Fruit fly (Drosophila melanogaster) whole organism, prepupa: ENCODE data around the gene CG14892.

Experiments
- CG10631 ChIP-seq: fragments of 200-800 bp; sonication (Bioruptor generic); optimal IDR thresholded peaks from 2 replicates; lab custom pipeline; 2016; ENCODE audit warnings: missing biosample characterization, missing genetic modification characterization
- CG11762 ChIP-seq: fragments of 200-800 bp; sonication (Bioruptor generic); optimal IDR thresholded peaks from 3 replicates; lab custom pipeline; 2016; ENCODE audit warnings: missing biosample characterization, missing genetic modification characterization; ENCODE audit not compliant: insufficient read depth
- CG1621 ChIP-seq: fragments of 200-800 bp; sonication (Bioruptor generic); optimal IDR thresholded peaks from 3 replicates; lab custom pipeline; 2018; ENCODE audit warnings: missing biosample characterization, mild to moderate bottlenecking, missing genetic modification characterization
- CG16779 ChIP-seq: fragments of 200-800 bp; sonication (Bioruptor generic); optimal IDR thresholded peaks from 3 replicates; lab custom pipeline; 2017; ENCODE audit warnings: missing biosample characterization, mild to moderate bottlenecking, missing genetic modification characterization
- CG31627 ChIP-seq: fragments of 200-800 bp; sonication (Bioruptor generic); optimal IDR thresholded peaks from 3 replicates; lab custom pipeline; 2016; ENCODE audit warnings: missing biosample characterization, missing genetic modification characterization
- CG3919 ChIP-seq: fragments of 200-800 bp; sonication (Bioruptor generic); optimal IDR thresholded peaks from 3 replicates; lab custom pipeline; 2016; ENCODE audit warnings: missing biosample characterization, missing genetic modification characterization
- CG4318 ChIP-seq: fragments of 200-800 bp; sonication (Bioruptor generic); optimal IDR thresholded peaks from 3 replicates; lab custom pipeline; 2017; ENCODE audit warnings: missing biosample characterization, mild to moderate bottlenecking, missing genetic modification characterization
- CG6163 ChIP-seq: fragments of 200-800 bp; sonication (Bioruptor generic); IDR thresholded peaks from 3 replicates; pipeline ENCODE4 v1.3.6; 2022; ENCODE audit warnings: missing biosample characterization, missing genetic modification characterization
- CG6276 ChIP-seq: fragments of 200-800 bp; sonication (Bioruptor generic); optimal IDR thresholded peaks from 2 replicates; lab custom pipeline; 2017; ENCODE audit warnings: missing biosample characterization, mild to moderate bottlenecking, missing genetic modification characterization
- CG6792 ChIP-seq: fragments of 200-800 bp; sonication (Bioruptor generic); optimal IDR thresholded peaks from 3 replicates; lab custom pipeline; 2016; ENCODE audit warnings: missing biosample characterization, missing genetic modification characterization
- CG7368 ChIP-seq: fragments of 200-800 bp; sonication (Bioruptor generic); optimal IDR thresholded peaks from 3 replicates; lab custom pipeline; 2016; ENCODE audit warnings: missing biosample characterization, missing genetic modification characterization
- CG8119 ChIP-seq: fragments of 200-800 bp; sonication (Bioruptor generic); IDR thresholded peaks from 3 replicates; pipeline ENCODE4 v1.3.6; 2022; ENCODE audit warnings: missing biosample characterization, missing genetic modification characterization
- Eip75B ChIP-seq: fragments of 200-800 bp; sonication (Bioruptor generic); optimal IDR thresholded peaks from 3 replicates; lab custom pipeline; 2016; ENCODE audit warnings: missing biosample characterization, missing genetic modification characterization
- Eip78C ChIP-seq: fragments of 200-800 bp; sonication (Bioruptor generic); peaks from one replicate; lab custom pipeline; 2016; ENCODE audit warnings: missing biosample characterization, missing genetic modification characterization
- Ets21C ChIP-seq: fragments of 200-800 bp; sonication (Bioruptor generic); optimal IDR thresholded peaks from 3 replicates; lab custom pipeline; 2016; ENCODE audit warnings: missing biosample characterization, missing genetic modification characterization
- Ets96B ChIP-seq: fragments of 200-800 bp; optimal IDR thresholded peaks from 2 replicates; lab custom pipeline; 2019; ENCODE audit warnings: missing biosample characterization, mild to moderate bottlenecking, missing genetic modification characterization, moderate library complexity
- Gug ChIP-seq: fragments of 200-800 bp; sonication (Bioruptor generic); IDR thresholded peaks from 2 replicates; pipeline ENCODE4 v1.3.6; 2022; ENCODE audit warnings: missing biosample characterization, missing genetic modification characterization
- Hr39 ChIP-seq: fragments of 200-800 bp; sonication (Bioruptor generic); optimal IDR thresholded peaks from 2 replicates; lab custom pipeline; 2016; ENCODE audit warnings: missing biosample characterization, missing genetic modification characterization
- Hr4 ChIP-seq: fragments of 200-800 bp; sonication (Bioruptor generic); optimal IDR thresholded peaks from 3 replicates; lab custom pipeline; 2016; ENCODE audit warnings: missing biosample characterization, missing genetic modification characterization
- Smox ChIP-seq: fragments of 200-800 bp; sonication (Bioruptor generic); optimal IDR thresholded peaks from 3 replicates; lab custom pipeline; 2016; ENCODE audit warnings: missing biosample characterization, missing genetic modification characterization
- Sox14 ChIP-seq: fragments of 200-800 bp; sonication (Bioruptor generic); optimal IDR thresholded peaks from 3 replicates; lab custom pipeline; 2016; ENCODE audit warnings: missing biosample characterization, missing genetic modification characterization
- Sox15 ChIP-seq: fragments of 200-800 bp; sonication (Bioruptor generic); optimal IDR thresholded peaks from 3 replicates; lab custom pipeline; 2016; ENCODE audit warnings: missing biosample characterization, missing genetic modification characterization
- achi ChIP-seq: fragments of 200-800 bp; sonication (Bioruptor generic); optimal IDR thresholded peaks from 3 replicates; lab custom pipeline; 2016; ENCODE audit warnings: missing biosample characterization, missing genetic modification characterization
- acj6 ChIP-seq: fragments of 200-800 bp; sonication (Bioruptor generic); optimal IDR thresholded peaks from 3 replicates; lab custom pipeline; 2016; ENCODE audit warnings: missing biosample characterization, missing genetic modification characterization
- cyc ChIP-seq: fragments of 200-800 bp; sonication (Bioruptor generic); optimal IDR thresholded peaks from 3 replicates; lab custom pipeline; 2016; ENCODE audit warnings: missing biosample characterization, missing genetic modification characterization
- dac ChIP-seq: fragments of 200-800 bp; sonication (Bioruptor generic); optimal IDR thresholded peaks from 2 replicates; lab custom pipeline; 2017; ENCODE audit warnings: missing biosample characterization, mild to moderate bottlenecking, missing genetic modification characterization
- dsx ChIP-seq: fragments of 200-800 bp; optimal IDR thresholded peaks from 3 replicates; lab custom pipeline; 2019; ENCODE audit warnings: missing biosample characterization, mild to moderate bottlenecking, missing genetic modification characterization, moderate library complexity; ENCODE audit not compliant: poor library complexity, severe bottlenecking
- esn ChIP-seq: fragments of 200-800 bp; sonication (Bioruptor generic); optimal IDR thresholded peaks from 2 replicates; lab custom pipeline; 2016; ENCODE audit warnings: missing biosample characterization, mild to moderate bottlenecking, missing genetic modification characterization, moderate library complexity
- fd59A ChIP-seq: fragments of 200-800 bp; sonication (Bioruptor generic); optimal IDR thresholded peaks from 2 replicates; lab custom pipeline; 2017; ENCODE audit warnings: missing biosample characterization, mild to moderate bottlenecking, missing genetic modification characterization, missing genetic modification reagents
- lz ChIP-seq: fragments of 200-800 bp; sonication (Bioruptor generic); optimal IDR thresholded peaks from 3 replicates; lab custom pipeline; 2016; ENCODE audit warnings: missing biosample characterization, missing genetic modification characterization
- net ChIP-seq: fragments of 200-800 bp; sonication (Bioruptor generic); optimal IDR thresholded peaks from 3 replicates; lab custom pipeline; 2016; ENCODE audit warnings: missing biosample characterization, missing genetic modification characterization
- pdm3 ChIP-seq: fragments of 200-800 bp; sonication (Bioruptor generic); optimal IDR thresholded peaks from 3 replicates; lab custom pipeline; 2016; ENCODE audit warnings: missing biosample characterization, missing genetic modification characterization
- spab ChIP-seq: fragments of 200-800 bp; sonication (Bioruptor generic); optimal IDR thresholded peaks from 2 replicates; lab custom pipeline; 2017; ENCODE audit warnings: missing biosample characterization, mild to moderate bottlenecking, missing genetic modification characterization, missing genetic modification reagents
- ss ChIP-seq, 2 experiments: fragments of 200-800 bp; sonication (Bioruptor generic); optimal IDR thresholded peaks; 2 replicates in 1 of 2; 3 replicates in 1 of 2; lab custom pipeline; 2017 to 2018; ENCODE audit warnings: mild to moderate bottlenecking in 2 of 2, missing biosample characterization in 2 of 2, missing genetic modification characterization in 2 of 2, moderate library complexity in 1 of 2
- svp ChIP-seq: fragments of 200-800 bp; sonication (Bioruptor generic); peaks from one replicate; lab custom pipeline; 2016; ENCODE audit warnings: missing biosample characterization, missing genetic modification characterization
- vri ChIP-seq: fragments of 200-800 bp; sonication (Bioruptor generic); optimal IDR thresholded peaks from 3 replicates; lab custom pipeline; 2016; ENCODE audit warnings: missing biosample characterization, mild to moderate bottlenecking, missing genetic modification characterization

The CG14892 gene

DNA sequence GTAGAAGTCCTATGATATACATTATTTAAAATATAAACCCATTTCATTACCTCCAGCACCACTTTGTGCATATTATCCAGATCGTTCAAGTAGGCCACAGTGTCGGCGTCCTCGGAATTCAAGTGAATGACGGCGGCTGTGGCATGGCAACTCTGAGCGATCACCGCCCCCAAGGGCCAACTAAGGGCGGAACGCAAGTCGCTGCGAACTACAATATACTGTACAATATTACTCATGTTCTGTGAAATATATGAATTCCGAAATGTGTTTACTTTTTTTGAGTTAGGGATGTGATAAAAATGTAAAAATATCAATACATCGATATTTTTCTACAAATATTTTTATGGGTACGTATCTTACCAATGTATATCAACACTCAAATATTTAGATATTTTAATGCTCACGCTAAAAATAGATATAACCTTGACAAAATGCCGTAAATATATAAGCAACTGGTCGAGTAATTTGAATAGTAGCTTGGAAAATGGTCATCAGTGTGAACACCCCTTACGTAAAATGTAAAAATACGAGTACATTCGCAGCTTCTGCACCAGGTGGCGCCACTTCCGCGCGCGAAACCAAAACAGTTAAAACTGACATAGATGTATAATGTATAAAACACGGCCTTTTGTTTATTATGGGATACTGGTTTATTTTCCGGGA lies 20.6 kb upstream of the CG14892 start, which contains the start of gene CG14903 (continued):
- TF ChIP-seq Sox15, result no peak
- TF ChIP-seq CG7368, result no peak
- TF ChIP-seq fd59A, result no peak
- peak; percentile 35 for TF ChIP-seq Hr39 (GFP tag; lab: Kevin White, UChicago)

DNA sequence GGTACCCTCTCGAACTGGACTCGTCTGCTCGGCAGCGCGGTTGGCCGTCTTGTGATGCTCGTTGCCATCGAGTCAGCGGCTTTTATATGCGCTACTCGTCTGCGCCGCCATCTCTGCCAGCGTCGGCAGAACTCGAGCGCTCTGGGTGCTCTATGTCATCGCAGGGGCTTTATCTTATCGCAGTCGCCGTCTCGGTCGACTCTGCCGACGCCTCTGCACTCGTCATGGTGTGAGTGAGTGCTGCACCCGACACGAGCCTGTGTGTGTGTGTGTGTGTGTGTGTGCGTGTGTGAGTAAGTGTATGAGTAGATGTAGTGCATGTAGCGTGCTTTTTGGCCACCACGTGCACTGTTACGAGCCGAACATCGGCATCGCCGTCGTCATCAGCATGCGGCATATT lies 10.6 kb upstream of the CG14892 start, which contains the start of gene Scp2:
Scp2 (minus strand) TSS at position 59 of the 400 bp plus-strand sequence.
- peak; percentile 19 for TF ChIP-seq svp (GFP tag; lab: Kevin White, UChicago)
- no peak for TF ChIP-seq CG16779 (tag; lab: Kevin White, UChicago)
- TF ChIP-seq net (GFP tag; lab: Kevin White, UChicago), result no peak
- TF ChIP-seq achi (GFP tag; lab: Kevin White, UChicago), result no peak
- no peak for TF ChIP-seq dac (GFP tag; lab: Kevin White, UChicago)
- no peak for TF ChIP-seq Eip78C (GFP tag; lab: Kevin White, UChicago)
- TF ChIP-seq CG6792 (GFP tag; lab: Kevin White, UChicago), result no peak
- no peak for TF ChIP-seq CG11762

DNA sequence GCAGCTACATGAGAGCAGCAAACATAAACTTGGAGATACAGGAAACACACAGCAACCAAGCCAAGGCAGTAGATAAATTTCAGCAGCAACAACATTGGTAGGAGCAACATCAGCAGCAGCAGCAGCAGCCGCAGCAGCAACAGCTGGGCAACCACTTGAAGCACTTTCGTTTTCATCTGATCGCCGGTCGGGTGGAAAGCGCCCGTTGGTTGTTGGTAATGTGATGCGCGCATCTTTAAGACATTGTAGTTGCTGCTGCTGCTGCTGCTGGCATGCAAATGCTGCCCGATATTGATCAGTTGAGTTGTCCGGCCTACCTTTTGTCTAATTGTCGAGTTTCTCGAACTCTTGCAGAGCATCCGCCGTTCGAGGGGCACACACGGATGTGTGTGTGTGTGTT lies 2.8 kb upstream of the CG14892 start:
- TF ChIP-seq CG6163 (GFP tag; lab: Robert Waterston, UW) (no peak), cyc (GFP tag; lab: Kevin White, UChicago) (no peak), CG3919 (GFP tag; lab: Kevin White, UChicago) (peak; percentile 13), pdm3 (no peak)

DNA sequence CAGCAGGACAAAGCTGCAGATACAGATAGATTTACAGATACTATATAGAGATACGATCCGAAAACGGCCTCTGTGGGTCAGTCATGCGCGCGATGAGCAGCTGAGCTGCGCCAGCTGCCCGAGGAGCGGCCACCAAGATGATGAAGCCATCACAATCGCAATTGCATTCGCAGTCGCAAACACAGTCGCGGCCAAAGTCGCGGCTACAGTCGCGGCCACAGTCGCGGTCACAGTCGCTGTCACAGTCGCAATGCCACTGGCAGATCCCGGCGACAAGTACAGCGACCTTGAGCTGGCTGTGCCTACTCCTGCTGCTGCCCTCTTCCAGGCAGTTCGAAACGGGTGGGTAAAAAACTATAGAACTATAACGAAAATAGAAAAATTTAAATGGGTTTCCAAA lies 747 bp downstream of the CG14892 start:
- TF ChIP-seq Eip78C (GFP tag; lab: Kevin White, UChicago) (peak; percentile 32), pdm3 (no peak)

DNA sequence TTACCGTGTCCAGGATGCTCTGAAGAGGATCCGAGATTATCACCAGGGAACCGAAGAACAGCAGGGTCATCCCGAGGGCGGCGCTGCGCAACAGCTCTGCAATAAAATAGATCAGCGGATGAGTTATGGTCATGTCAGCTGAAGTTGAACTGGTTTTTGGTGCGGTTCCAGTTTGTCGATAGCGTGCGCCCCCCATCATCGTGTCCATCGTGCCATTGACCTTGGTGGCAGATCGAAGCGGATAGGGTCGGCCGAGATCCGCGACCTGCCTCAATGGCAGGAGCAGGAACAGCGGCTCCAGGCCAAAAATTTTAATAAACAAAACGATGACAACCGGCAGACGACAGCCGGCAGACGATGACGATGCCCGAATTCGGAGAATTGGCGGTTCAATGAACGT lies 5.4 kb downstream of the CG14892 start:
- TF ChIP-seq Sox14 (GFP tag; lab: Kevin White, UChicago), result no peak
- TF ChIP-seq acj6, result no peak
- peak in 1 of 2 experiments; percentile 32 for TF ChIP-seq ss (GFP tag; optimal IDR thresholded peaks at IDR 0.05; lab: Kevin White, UChicago)

DNA sequence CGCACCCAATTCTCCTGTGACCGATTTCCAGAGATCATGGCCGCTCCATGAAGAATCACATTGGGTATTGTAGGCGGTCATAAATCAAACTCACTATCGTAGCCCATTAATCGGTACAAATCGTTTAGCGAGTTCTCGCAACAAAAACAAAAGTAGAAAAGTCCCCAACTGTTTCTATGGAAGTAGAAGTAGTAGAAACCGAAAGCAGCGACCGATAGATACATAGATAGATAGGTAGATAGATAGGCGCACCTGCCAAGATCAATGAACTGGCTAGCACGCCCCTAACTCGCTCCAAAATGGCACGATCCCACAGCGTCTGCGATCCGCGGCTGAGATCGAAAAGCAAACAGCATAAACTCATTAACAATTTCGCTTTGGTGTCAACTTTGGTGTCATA lies 6.5 kb downstream of the CG14892 start:
- TF ChIP-seq CG10631 (GFP tag; lab: Kevin White, UChicago), result no peak

DNA sequence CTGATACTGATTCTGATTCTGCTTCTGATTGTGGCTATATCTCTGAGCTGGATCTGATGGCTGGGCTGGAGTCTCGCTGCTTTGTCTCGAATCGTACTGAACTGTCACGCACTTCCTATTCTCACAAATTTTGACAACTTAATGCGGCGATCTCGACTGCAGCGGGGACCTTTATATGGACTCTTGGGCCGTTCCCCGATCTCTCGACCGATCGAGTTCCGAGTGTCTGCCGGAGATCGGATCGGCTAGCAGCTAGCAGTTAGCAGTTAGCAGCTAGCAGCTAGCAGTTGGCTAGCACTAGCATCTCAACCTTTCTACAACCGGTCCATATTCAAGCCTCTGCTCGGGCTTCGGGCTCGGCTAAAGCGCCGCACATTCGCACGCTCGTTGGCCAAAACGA lies 10.5 kb downstream of the CG14892 start, which contains the start of gene CG10345:
CG10345 (minus strand) TSS at position 147 of the 400 bp plus-strand sequence.
- no peak for TF ChIP-seq svp (GFP tag; lab: Kevin White, UChicago)
- no peak for TF ChIP-seq CG4318 (GFP tag; lab: Kevin White, UChicago)
- no peak for TF ChIP-seq Eip75B
- no peak for TF ChIP-seq spab
- no peak for TF ChIP-seq CG6276 (GFP tag; lab: Kevin White, UChicago)
- no peak for TF ChIP-seq dac (GFP tag; lab: Kevin White, UChicago)
- no peak for TF ChIP-seq Ets21C (GFP tag; lab: Kevin White, UChicago)
- no peak for TF ChIP-seq Eip78C (GFP tag; lab: Kevin White, UChicago)
- no peak for TF ChIP-seq vri (GFP tag; lab: Kevin White, UChicago)
- TF ChIP-seq CG8119 (GFP tag; lab: Robert Waterston, UW), result no peak
- TF ChIP-seq Sox14 (GFP tag; lab: Kevin White, UChicago), result no peak
- TF ChIP-seq CG6163 (GFP tag; lab: Robert Waterston, UW), result no peak
- TF ChIP-seq, all 60 proteins: peak for 0

DNA sequence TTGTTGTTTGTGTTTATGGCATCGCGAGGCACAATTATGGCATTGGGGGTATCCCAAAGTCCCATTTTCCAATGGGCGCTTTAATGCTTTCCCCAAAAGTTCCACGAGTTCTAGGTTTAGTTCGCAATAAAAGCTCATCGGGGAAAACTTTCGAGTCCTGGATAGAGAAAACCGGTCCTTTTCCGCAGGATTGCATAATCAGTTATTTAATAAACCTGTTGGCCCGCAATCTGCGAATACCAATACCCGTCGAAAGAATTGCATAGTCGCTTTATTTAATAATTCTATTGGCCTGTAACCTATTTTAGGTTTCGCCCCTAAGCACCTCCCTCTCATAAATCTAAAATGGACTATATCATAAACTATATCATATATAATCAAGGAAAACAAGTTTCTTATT lies 11.7 kb downstream of the CG14892 start:
- TF ChIP-seq Sox15 (no peak), achi (GFP tag; lab: Kevin White, UChicago) (no peak), CG3919 (GFP tag; lab: Kevin White, UChicago) (no peak), Eip75B (no peak), dac (GFP tag; lab: Kevin White, UChicago) (no peak), dsx (no peak), Ets96B (no peak), cyc (GFP tag; lab: Kevin White, UChicago) (no peak), svp (GFP tag; lab: Kevin White, UChicago) (no peak), esn (GFP tag; lab: Kevin White, UChicago) (no peak), Smox (GFP tag; lab: Kevin White, UChicago) (no peak), lz (no peak), Hr4 (GFP tag; lab: Kevin White, UChicago) (no peak), Gug (GFP tag; lab: Robert Waterston, UW) (no peak), CG1621 (no peak), CG4318 (GFP tag; lab: Kevin White, UChicago) (no peak), CG31627 (GFP tag; lab: Kevin White, UChicago) (no peak)
